Fruit fly (Drosophila melanogaster): ENCODE measurements around the gene CG42455.

Gene CG42455

DNA sequence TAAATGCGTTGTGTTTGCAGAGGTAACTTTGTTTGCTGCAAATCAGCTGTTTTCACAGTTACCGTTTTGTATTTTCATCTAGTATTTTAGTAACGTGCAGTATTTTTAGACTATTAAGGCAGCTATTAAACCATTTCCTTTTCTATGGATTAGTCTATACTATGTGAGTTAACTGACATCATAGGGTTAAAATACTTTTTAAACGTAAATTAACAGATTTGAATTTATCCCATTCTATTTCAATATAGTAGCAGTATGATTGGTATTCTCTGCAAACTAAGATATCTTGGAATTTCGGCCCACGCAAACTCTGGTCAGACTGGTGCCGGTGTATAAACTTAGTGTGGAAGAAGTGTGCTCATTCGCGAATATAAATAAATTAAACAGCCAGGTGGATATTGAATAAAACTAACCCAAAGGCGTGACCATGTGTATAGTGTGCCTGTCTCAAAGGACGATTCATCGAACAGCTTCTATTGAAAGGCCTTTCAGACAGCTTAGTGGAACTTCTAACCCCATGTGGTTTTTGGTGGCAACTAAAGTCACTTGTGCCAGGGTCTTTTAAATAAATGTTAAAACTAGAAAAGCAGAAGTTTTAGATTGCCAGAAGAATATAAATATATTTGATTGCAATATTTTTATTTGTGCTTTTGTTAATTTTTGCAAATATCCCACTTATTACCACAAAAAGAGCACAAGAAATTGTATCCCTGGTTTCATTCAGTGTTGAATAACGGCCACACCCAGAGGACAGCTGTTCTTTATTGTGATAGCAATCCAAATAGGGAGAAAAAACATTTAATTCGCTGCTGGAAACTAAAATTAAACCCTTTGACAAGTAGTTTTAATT, at the start of gene CG42455, which contains the start of the genes CG6674 and vnc:
TSS of gene CG42455 (plus strand) at position 306 of the 850 bp plus-strand sequence.
TSS of gene CG6674 (minus strand) at position 48 of the 850 bp plus-strand sequence.
TSS of gene vnc (plus strand) at position 306 of the 850 bp plus-strand sequence.
- TF ChIP-seq CTCF (optimal IDR thresholded peaks at IDR 0.05) (no peak), CG8478 (optimal IDR thresholded peaks at IDR 0.05) (no peak)

dm6 chr3L:9927169-9927568, 44.9 kb upstream of the CG42455 start:
- TF ChIP-seq CG8478 (optimal IDR thresholded peaks at IDR 0.05) (no peak), CTCF (optimal IDR thresholded peaks at IDR 0.05) (no peak)

DNA sequence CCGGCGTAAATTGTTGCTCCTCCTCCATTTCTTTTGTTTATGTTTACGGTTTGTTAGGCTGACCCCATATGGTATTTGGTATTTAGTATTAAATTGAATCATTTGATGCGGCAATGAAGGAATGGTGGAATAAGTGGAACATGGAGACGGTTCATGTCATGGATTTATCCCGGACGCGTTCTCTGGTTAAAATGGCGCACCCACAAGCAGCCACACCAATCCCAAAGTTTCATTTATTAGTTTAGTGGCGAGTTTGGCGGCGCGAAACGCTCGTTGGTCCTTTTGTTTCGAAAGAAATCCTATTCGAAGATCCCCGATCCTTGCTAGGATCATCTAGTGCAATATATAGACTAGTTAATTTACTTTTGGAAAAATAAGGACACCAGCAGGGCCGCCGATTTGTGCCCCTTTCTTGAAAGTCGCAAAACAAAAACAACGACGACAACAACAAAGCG, 3.8 kb upstream of the CG42455 start, which contains the start of the genes CG6685 and Dronc:
TSS of gene CG6685 (minus strand) at position 51 of the 455 bp plus-strand sequence.
TSS of gene Dronc (plus strand) at position 213 of the 455 bp plus-strand sequence.
- TF ChIP-seq CTCF (optimal IDR thresholded peaks at IDR 0.05) (peak; percentile 41 to 43), CG8478 (optimal IDR thresholded peaks at IDR 0.05) (no peak)

DNA sequence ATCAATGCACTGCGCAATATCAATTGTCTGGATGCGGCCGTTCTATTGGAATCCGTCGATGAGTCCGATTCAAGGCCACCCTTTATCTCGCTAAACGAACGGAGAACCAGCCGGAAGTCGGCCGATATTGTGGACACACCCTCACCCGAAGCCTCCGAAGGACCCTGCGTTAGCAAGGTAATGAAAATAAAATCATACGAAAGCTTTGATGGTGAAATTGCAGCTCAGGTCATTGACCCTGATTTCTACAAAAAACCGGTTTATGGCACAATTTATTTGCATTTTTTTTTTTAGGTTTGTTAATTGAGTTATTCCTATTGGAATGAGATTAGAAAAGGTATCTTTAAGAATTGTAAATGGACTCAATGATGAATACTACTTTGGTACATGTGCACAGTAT, 3.0 kb upstream of the CG42455 start:
- TF ChIP-seq CG8478 (optimal IDR thresholded peaks at IDR 0.05): no peak

dm6 chr3L:9974172-9974896, 2.2 kb downstream of the CG42455 start, which contains the start of gene dpr6:
TSS of gene dpr6 (plus strand) at chr3L:9974651.
- TF ChIP-seq CTCF (optimal IDR thresholded peaks at IDR 0.05) (peak; percentile 59 to 60), CG8478 (optimal IDR thresholded peaks at IDR 0.05) (no peak)
